Worm (Caenorhabditis elegans): Measurements from ENCODE around the gene F55B11.7.

DNA sequence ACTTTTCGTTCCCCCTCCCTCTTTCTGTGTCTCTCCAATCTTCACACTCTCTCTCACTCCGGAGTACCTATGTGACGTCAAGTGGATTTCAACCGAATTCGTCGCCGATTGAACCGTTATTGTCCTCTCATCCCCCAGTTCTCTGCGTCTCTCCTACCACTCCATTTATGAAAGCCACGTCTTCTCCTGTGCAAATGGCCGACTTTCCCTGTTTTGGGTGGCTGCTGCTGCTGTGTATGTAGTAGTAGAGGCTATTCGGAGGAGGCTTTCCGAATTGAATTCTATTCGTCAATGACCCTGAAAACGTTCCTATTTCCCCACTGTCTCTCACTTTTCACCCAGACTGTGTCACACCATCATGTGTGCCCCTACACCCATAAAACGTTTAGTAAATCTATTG is 30.1 kb downstream of the F55B11.7 start:
- TF ChIP-seq flh-1 (GFP tag; optimal IDR thresholded peaks at IDR 0.05) (no peak), nhr-12 (tag; optimal IDR thresholded peaks at IDR 0.05) (no peak), elt-3 (tag; optimal IDR thresholded peaks at IDR 0.05) (no peak), sptf-1 (tag; optimal IDR thresholded peaks at IDR 0.05) (no peak), lsy-2 (tag; optimal IDR thresholded peaks at IDR 0.05) (no peak), mep-1 (tag; optimal IDR thresholded peaks at IDR 0.05) (no peak), lin-13 (tag; optimal IDR thresholded peaks at IDR 0.05) (no peak), snpc-4 (tag; optimal IDR thresholded peaks at IDR 0.05) (no peak), drap-1 (GFP tag; optimal IDR thresholded peaks at IDR 0.05) (no peak), ceh-83 (GFP tag; optimal IDR thresholded peaks at IDR 0.05) (no peak)

Data from whole organism, mixed stage, embryonic.